Worm (Caenorhabditis elegans): ENCODE data around the gene Y45F10C.2.

The Y45F10C.2 gene

DNA sequence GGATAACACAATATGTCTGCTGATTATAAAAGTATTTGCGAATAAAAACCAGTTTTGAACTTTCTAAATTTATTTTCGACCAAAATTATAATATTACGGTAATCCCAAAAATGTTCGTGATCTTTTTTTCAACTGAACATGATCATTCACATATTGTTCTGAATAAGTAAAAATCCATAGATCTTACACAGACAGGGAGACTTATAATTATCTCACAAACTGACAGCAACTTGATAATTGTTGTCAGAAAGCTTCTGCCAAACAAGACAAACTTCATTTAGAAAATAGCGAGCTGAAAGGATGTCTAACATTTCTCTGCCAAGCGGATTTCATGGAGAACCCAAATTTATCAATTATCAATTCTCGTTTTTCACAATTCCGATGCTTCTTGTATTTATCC, 36.0 kb downstream of the Y45F10C.2 start, which contains the start of gene sru-21:
Gene sru-21 (plus strand): TSS at position 301 of the 400 bp plus-strand sequence.
- TF ChIP-seq fkh-10 (GFP tag; optimal IDR thresholded peaks at IDR 0.05) (no peak), F10B5.3 (tag; optimal IDR thresholded peaks at IDR 0.05) (no peak), nhr-76 (tag; optimal IDR thresholded peaks at IDR 0.05) (no peak), dmd-6 (GFP tag; IDR thresholded peaks at IDR 0.05) (no peak), tra-1 (GFP tag; IDR thresholded peaks at IDR 0.05) (no peak), hlh-11 (tag; optimal IDR thresholded peaks at IDR 0.05) (no peak), mdt-29 (GFP tag; IDR thresholded peaks at IDR 0.05) (no peak), R02D3.7 (tag; optimal IDR thresholded peaks at IDR 0.05) (no peak), Y5F2A.4 (GFP tag; optimal IDR thresholded peaks at IDR 0.05) (no peak), spr-3 (GFP tag; optimal IDR thresholded peaks at IDR 0.05) (no peak), nhr-42 (GFP tag; IDR thresholded peaks at IDR 0.05) (no peak), cey-2 (tag; optimal IDR thresholded peaks at IDR 0.05; ENCODE audit: borderline replicate concordance, insufficient read depth) (no peak), zfp-2 (tag; optimal IDR thresholded peaks at IDR 0.05) (no peak), rbr-2 (tag; optimal IDR thresholded peaks at IDR 0.05) (no peak), madf-5 (GFP tag; IDR thresholded peaks at IDR 0.05) (no peak), ceh-82 (tag; optimal IDR thresholded peaks at IDR 0.05) (no peak)

DNA sequence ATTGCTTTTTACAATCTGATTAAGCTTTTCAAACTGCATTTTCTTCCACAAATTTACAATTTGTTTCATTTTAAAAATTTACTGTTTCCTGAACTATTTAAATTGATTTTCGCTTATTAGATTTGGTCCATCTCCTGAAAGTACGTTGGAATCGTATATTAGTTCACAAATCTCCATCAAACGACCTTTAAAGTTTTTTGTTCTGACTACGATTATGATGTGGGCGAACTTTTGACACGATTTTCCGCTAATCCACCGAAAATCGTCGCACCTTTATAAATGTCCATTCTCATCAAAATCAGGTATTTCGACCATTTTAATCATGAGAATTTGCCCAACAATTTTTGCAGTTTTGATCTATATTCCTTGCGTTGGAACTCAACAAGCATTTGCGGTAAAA, 38.9 kb downstream of the Y45F10C.2 start, which contains the start of gene C08F11.1:
Gene C08F11.1 (plus strand): TSS at position 301 of the 400 bp plus-strand sequence.
- TF ChIP-seq rbr-2 (tag; optimal IDR thresholded peaks at IDR 0.05) (no peak), snpc-4 (tag; optimal IDR thresholded peaks at IDR 0.05) (no peak), nhr-111 (GFP tag; optimal IDR thresholded peaks at IDR 0.05) (no peak), nhr-11 (tag; optimal IDR thresholded peaks at IDR 0.05) (no peak), ZK337.2 (GFP tag; IDR thresholded peaks at IDR 0.05) (no peak), egl-27 (tag; optimal IDR thresholded peaks at IDR 0.05) (no peak), set-16 (GFP tag; IDR thresholded peaks at IDR 0.05) (no peak), ceh-32 (tag; optimal IDR thresholded peaks at IDR 0.05; ENCODE audit: poor library complexity) (no peak), F49E8.2 (tag; optimal IDR thresholded peaks at IDR 0.05; ENCODE audit: borderline replicate concordance) (no peak), mes-2 (tag; optimal IDR thresholded peaks at IDR 0.05; ENCODE audit: poor library complexity, severe bottlenecking) (no peak), hlh-11 (tag; optimal IDR thresholded peaks at IDR 0.05) (no peak), saeg-2 (GFP tag; IDR thresholded peaks at IDR 0.05) (no peak), spr-1 (tag; optimal IDR thresholded peaks at IDR 0.05) (no peak)

DNA sequence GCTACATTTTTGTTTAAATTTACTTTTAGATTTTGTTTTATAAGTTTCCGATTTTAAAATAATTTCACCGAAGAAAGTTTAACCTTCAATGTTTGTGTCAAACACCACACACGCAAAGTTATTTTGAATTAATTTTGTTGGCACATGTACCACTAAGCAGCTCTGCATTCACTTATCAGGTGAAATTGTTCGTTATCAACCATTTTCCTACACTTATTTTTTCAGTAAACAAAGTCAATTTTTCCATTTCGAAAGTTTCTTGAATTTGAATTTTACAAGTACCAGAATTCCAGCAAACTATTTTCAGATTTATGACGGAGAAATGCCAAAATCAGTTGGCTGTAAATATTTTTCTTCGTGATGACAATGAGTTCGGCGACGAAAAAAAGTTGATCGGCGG, 43.3 kb downstream of the Y45F10C.2 start, which contains the start of gene C08F11.3:
Gene C08F11.3 (plus strand): TSS at position 301 of the 400 bp plus-strand sequence.
- TF ChIP-seq daf-16 (GFP tag; optimal IDR thresholded peaks at IDR 0.05): no peak
- TF ChIP-seq daf-16 (tag; optimal IDR thresholded peaks at IDR 0.05): peak; percentile 71
- TF ChIP-seq saeg-2 (GFP tag; IDR thresholded peaks at IDR 0.05): no peak
- TF ChIP-seq nhr-41 (GFP tag; IDR thresholded peaks at IDR 0.05): no peak
- no peak for TF ChIP-seq lin-1 (GFP tag; IDR thresholded peaks at IDR 0.05)
- no peak for TF ChIP-seq R02D3.7 (tag; optimal IDR thresholded peaks at IDR 0.05)
- no peak for TF ChIP-seq vab-7 (GFP tag; IDR thresholded peaks at IDR 0.05)
- TF ChIP-seq nhr-28 (tag; optimal IDR thresholded peaks at IDR 0.05): peak; percentile 1
- TF ChIP-seq T20F7.1 (GFP tag; optimal IDR thresholded peaks at IDR 0.05): no peak
- no peak for TF ChIP-seq spr-3 (GFP tag; optimal IDR thresholded peaks at IDR 0.05)
- no peak for TF ChIP-seq mxl-2 (GFP tag; conservative IDR thresholded peaks at IDR 0.05)
